Worm (Caenorhabditis elegans) whole organism, young adult: ENCODE measurements around the gene sri-33.

Experiments
- F49E8.2 ChIP-seq: sonication (generic microtip); optimal IDR thresholded peaks from 3 replicates; lab custom pipeline; 2017; ENCODE audit warnings: missing genetic modification characterization, mild to moderate bottlenecking, missing compliant biosample characterization, antibody characterized with exemption, moderate library complexity; ENCODE audit not compliant: insufficient read depth
- dpl-1 ChIP-seq: fragments of 150-350 bp; optimal IDR thresholded peaks from 2 replicates; lab custom pipeline; 2014; ENCODE audit warnings: missing biosample characterization, missing genetic modification reagents, missing genetic modification characterization
- ets-4 ChIP-seq: fragments of 200-800 bp; sonication (Bioruptor generic); optimal IDR thresholded peaks from 2 replicates; lab custom pipeline; 2018; ENCODE audit warnings: mild to moderate bottlenecking, missing genetic modification characterization, missing compliant biosample characterization
- lag-1 ChIP-seq: fragments of 200-800 bp; sonication (Bioruptor generic); IDR thresholded peaks from 2 replicates; pipeline ENCODE4 v1.3.6; 2022; ENCODE audit warnings: missing genetic modification reagents, missing genetic modification characterization, missing compliant biosample characterization
- zfh-2 ChIP-seq: fragments of 200-800 bp; sonication (Bioruptor generic); conservative IDR thresholded peaks from 2 replicates; pipeline ENCODE4 v1.3.6; 2022; ENCODE audit warnings: missing genetic modification reagents, missing genetic modification characterization, missing compliant biosample characterization

- TF ChIP-seq zfh-2 (GFP tag; lab: Robert Waterston, UW): no peak
- TF ChIP-seq lag-1 (GFP tag; lab: Robert Waterston, UW): no peak
- no peak for TF ChIP-seq ets-4 (GFP tag; lab: Kevin White, UChicago)
- no peak for TF ChIP-seq F49E8.2 (tag; lab: Kevin White, UChicago)
- TF ChIP-seq dpl-1 (GFP tag; lab: Kevin White, UChicago): no peak
Observed at ce11 chrII:3123206-3123605, 33.4 kb downstream of the sri-33 start, which contains the start of gene srh-71.
